Fruit fly (Drosophila melanogaster): Measurements from ENCODE around the gene COX7A.

Gene COX7A

DNA sequence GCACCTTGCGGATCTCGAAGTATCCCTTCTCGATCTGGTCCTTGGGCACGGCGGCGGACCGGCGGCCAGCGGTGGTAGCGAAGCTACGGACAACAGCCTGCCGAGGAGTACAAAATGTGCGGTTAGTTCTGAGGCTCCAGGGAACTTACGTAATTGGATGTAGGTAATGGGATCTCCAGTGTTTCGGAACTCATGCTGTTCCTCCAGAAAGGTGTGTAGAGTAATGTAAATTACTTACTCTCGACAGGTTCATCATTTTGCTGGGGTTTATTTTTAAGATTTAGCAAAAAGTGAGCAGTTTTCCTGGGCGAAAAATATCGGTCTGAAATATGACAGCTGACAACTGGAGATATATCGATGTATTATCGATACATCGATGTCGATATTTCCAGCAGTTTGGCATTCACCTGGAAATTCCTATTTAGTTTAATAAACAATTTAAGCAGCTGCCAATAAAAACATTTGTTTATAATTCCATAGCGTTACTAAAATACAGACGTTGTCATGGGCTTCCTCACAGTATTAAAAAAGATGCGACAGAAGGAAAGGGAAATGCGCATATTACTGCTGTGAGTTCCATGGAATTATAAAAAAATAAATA, at the start of gene COX7A, which contains the start of gene Arl2:
Gene COX7A (minus strand): TSS at position 369 of the 601 bp plus-strand sequence.
Gene Arl2 (plus strand): TSS at position 426 of the 601 bp plus-strand sequence.
- TF ChIP-seq CG18599 (GFP tag; optimal IDR thresholded peaks at IDR 0.05) (no peak), B-H1 (GFP tag; IDR thresholded peaks at IDR 0.05) (no peak), cwo (GFP tag; optimal IDR thresholded peaks at IDR 0.05) (no peak), Fer1 (GFP tag; optimal IDR thresholded peaks at IDR 0.05) (peak; percentile 16), CG33557 (GFP tag; optimal IDR thresholded peaks at IDR 0.05) (no peak), Myb (GFP tag; optimal IDR thresholded peaks at IDR 0.05) (peak; percentile 1), az2 (GFP tag; optimal IDR thresholded peaks at IDR 0.05) (no peak), CG14965 (GFP tag; optimal IDR thresholded peaks at IDR 0.05; ENCODE audit: borderline replicate concordance) (no peak), exex (tag; optimal IDR thresholded peaks at IDR 0.05) (no peak), Antp (GFP tag; optimal IDR thresholded peaks at IDR 0.05) (no peak), aop (GFP tag; IDR thresholded peaks at IDR 0.05) (no peak), CG17612 (GFP tag; IDR thresholded peaks at IDR 0.05) (no peak), so (GFP tag; IDR thresholded peaks at IDR 0.05) (no peak), CG2678 (tag; optimal IDR thresholded peaks at IDR 0.05) (no peak), ci (GFP tag; IDR thresholded peaks at IDR 0.05) (no peak), CG14860 (GFP tag; IDR thresholded peaks at IDR 0.05; ENCODE audit: partially characterized antibody) (peak; percentile 91), dimm (GFP tag; IDR thresholded peaks at IDR 0.05) (no peak), Bgb (GFP tag; IDR thresholded peaks at IDR 0.05; ENCODE audit: partially characterized antibody) (peak; percentile 96), CG8478 (optimal IDR thresholded peaks at IDR 0.05) (no peak), ap (GFP tag; IDR thresholded peaks at IDR 0.05) (no peak), Hand (GFP tag; optimal IDR thresholded peaks at IDR 0.05) (no peak), CG43689 (GFP tag; IDR thresholded peaks at IDR 0.05) (no peak), nmo (GFP tag; optimal IDR thresholded peaks at IDR 0.05) (peak; percentile 27), CG12104 (GFP tag; optimal IDR thresholded peaks at IDR 0.05) (no peak), CG30020 (tag; optimal IDR thresholded peaks at IDR 0.05) (peak; percentile 42), Nf-YC (tag; optimal IDR thresholded peaks at IDR 0.05) (peak; percentile 34), CG14667 (GFP tag; IDR thresholded peaks at IDR 0.05) (no peak), CG2202 (tag; optimal IDR thresholded peaks at IDR 0.05) (no peak), Dip3 (GFP tag; optimal IDR thresholded peaks at IDR 0.05) (no peak), Dll (GFP tag; IDR thresholded peaks at IDR 0.05; ENCODE audit: partially characterized antibody) (peak; percentile 94), pan (optimal IDR thresholded peaks at IDR 0.05) (no peak), pan (GFP tag; optimal IDR thresholded peaks at IDR 0.05 in 1 of 2, IDR thresholded peaks at IDR 0.05 in 1 of 2) (no peak), MTF-1 (GFP tag; optimal IDR thresholded peaks at IDR 0.05; ENCODE audit: borderline replicate concordance) (no peak), CG6654 (GFP tag; optimal IDR thresholded peaks at IDR 0.05) (no peak), CG31441 (GFP tag; IDR thresholded peaks at IDR 0.05) (no peak), CG12236 (GFP tag; optimal IDR thresholded peaks at IDR 0.05) (no peak), hb (GFP tag; IDR thresholded peaks at IDR 0.05; ENCODE audit: partially characterized antibody) (peak; percentile 89), Meics (GFP tag; optimal IDR thresholded peaks at IDR 0.05) (peak; percentile 9), vfl (GFP tag; optimal IDR thresholded peaks at IDR 0.05) (no peak), GATAe (GFP tag; conservative IDR thresholded peaks at IDR 0.05) (no peak), tin (GFP tag; optimal IDR thresholded peaks at IDR 0.05) (no peak), CG4820 (GFP tag; optimal IDR thresholded peaks at IDR 0.05) (no peak), CG17568 (GFP tag; optimal IDR thresholded peaks at IDR 0.05) (no peak), danr (GFP tag; IDR thresholded peaks at IDR 0.05) (no peak), dati (GFP tag; IDR thresholded peaks at IDR 0.05) (no peak), Trl (optimal IDR thresholded peaks at IDR 0.05) (no peak), Trl (GFP tag; optimal IDR thresholded peaks at IDR 0.05) (no peak), Deaf1 (tag; optimal IDR thresholded peaks at IDR 0.05) (no peak), bsh (GFP tag; optimal IDR thresholded peaks at IDR 0.05) (no peak), luna (GFP tag; optimal IDR thresholded peaks at IDR 0.05) (no peak), D19B (GFP tag; optimal IDR thresholded peaks at IDR 0.05) (no peak)
